Fruit fly (Drosophila melanogaster) ovary, adult (tissue): ENCODE measurements around the gene CG5715.

ENCODE experiments used
- CG17801 ChIP-seq: fragments of 200-800 bp; optimal IDR thresholded peaks from 2 replicates; lab custom pipeline; 2019; ENCODE audit warnings: missing biosample characterization, mild to moderate bottlenecking, missing genetic modification characterization, moderate library complexity; ENCODE audit not compliant: partially characterized antibody

Gene CG5715

dm6 chr3R:24258333-24258732, 35.9 kb downstream of the CG5715 start:
- no peak for TF ChIP-seq CG17801

DNA sequence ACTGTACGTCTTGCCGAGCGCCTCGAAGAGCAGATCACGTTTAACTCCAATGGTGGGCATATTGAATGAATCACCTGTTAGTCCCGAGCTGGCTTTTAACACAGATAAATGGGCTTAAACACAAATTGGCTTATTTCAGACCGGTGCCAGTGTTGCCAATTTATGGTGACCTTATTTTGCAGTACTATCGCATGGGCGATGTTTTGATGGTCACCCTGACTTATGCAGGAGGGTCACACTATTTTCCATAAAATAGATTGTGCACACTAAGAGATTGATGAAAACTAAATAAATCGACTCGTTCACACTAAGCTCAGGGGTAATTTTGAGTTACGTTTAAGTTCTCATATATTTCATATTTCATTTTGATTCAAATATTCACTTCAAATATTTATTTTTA, 41.7 kb downstream of the CG5715 start, which contains the start of gene beta-PheRS:
Gene beta-PheRS (minus strand): TSS at position 186 of the 400 bp plus-strand sequence.
- no peak for TF ChIP-seq CG17801
